Worm (Caenorhabditis elegans) whole organism, late embryonic: Measurements from ENCODE around the gene Y73F8A.26.

Source experiments
- ceh-22 ChIP-seq: sonication (generic microtip); optimal IDR thresholded peaks from 2 replicates; lab custom pipeline; 2017; ENCODE audit warnings: missing biosample characterization, missing genetic modification characterization
- hlh-8 ChIP-seq: sonication (generic microtip); optimal IDR thresholded peaks from 2 replicates; lab custom pipeline; 2016; ENCODE audit warnings: missing genotype, missing genetic modification characterization, missing compliant biosample characterization
- nfya-1 ChIP-seq: sonication (generic microtip); optimal IDR thresholded peaks from 2 replicates; lab custom pipeline; 2017; ENCODE audit warnings: missing genetic modification characterization, mild to moderate bottlenecking, missing compliant biosample characterization, antibody characterized with exemption, moderate library complexity
- nhr-11 ChIP-seq: fragments of 150-350 bp; optimal IDR thresholded peaks from 2 replicates; lab custom pipeline; 2014; ENCODE audit warnings: missing biosample characterization, missing genetic modification characterization
- pqm-1 ChIP-seq: sonication (generic microtip); optimal IDR thresholded peaks from 2 replicates; lab custom pipeline; 2016; ENCODE audit warnings: missing genetic modification characterization, missing compliant biosample characterization

ce11 chrIV:15475829-15476228 lies 2.4 kb downstream of the Y73F8A.26 start:
- no peak for TF ChIP-seq pqm-1 (tag; lab: Kevin White, UChicago)
- no peak for TF ChIP-seq hlh-8
- TF ChIP-seq ceh-22 (tag; lab: Kevin White, UChicago) = no peak
- no peak for TF ChIP-seq nfya-1
- no peak for TF ChIP-seq nhr-11 (tag; lab: Kevin White, UChicago)
